Fruit fly (Drosophila melanogaster) whole organism, embryonic: ENCODE measurements around the gene CG13894.

Experiments
- Asciz ChIP-seq: fragments of 200-800 bp; sonication (Bioruptor generic); optimal IDR thresholded peaks from 2 replicates; lab custom pipeline; 2017; ENCODE audit warnings: missing biosample characterization, mild to moderate bottlenecking, missing genetic modification characterization, missing genetic modification reagents
- Bgb ChIP-seq: fragments of 200-800 bp; sonication (Bioruptor generic); IDR thresholded peaks from 2 replicates; pipeline ENCODE4 v1.3.6; 2022; ENCODE audit warnings: missing biosample characterization, missing genetic modification characterization; ENCODE audit not compliant: partially characterized antibody
- CG10543 ChIP-seq: fragments of 200-800 bp; sonication (Bioruptor generic); optimal IDR thresholded peaks from 3 replicates; lab custom pipeline; 2017; ENCODE audit warnings: missing biosample characterization, mild to moderate bottlenecking, missing genetic modification characterization, moderate library complexity
- CG11456 ChIP-seq: fragments of 200-800 bp; sonication (Bioruptor generic); IDR thresholded peaks from 3 replicates; pipeline ENCODE4 v1.3.6; 2022; ENCODE audit warnings: missing biosample characterization, missing genetic modification characterization
- CG12071 ChIP-seq: fragments of 200-800 bp; sonication (Bioruptor generic); optimal IDR thresholded peaks from 3 replicates; lab custom pipeline; 2018; ENCODE audit warnings: missing biosample characterization, mild to moderate bottlenecking, missing genetic modification characterization
- CG1233 ChIP-seq: fragments of 200-800 bp; sonication (Bioruptor generic); optimal IDR thresholded peaks from 4 replicates; lab custom pipeline; 2018; ENCODE audit warnings: missing biosample characterization, mild to moderate bottlenecking, missing genetic modification characterization
- CG13424 ChIP-seq: fragments of 200-800 bp; sonication (Bioruptor generic); optimal IDR thresholded peaks from 2 replicates; lab custom pipeline; 2019; ENCODE audit warnings: missing biosample characterization, mild to moderate bottlenecking, missing genetic modification characterization, moderate library complexity
- CG1529 ChIP-seq: fragments of 200-800 bp; sonication (Bioruptor generic); optimal IDR thresholded peaks from 3 replicates; lab custom pipeline; 2018; ENCODE audit warnings: missing biosample characterization, missing genetic modification characterization
- CG15479 ChIP-seq: fragments of 200-800 bp; sonication (Bioruptor generic); optimal IDR thresholded peaks from 3 replicates; lab custom pipeline; 2019; ENCODE audit warnings: missing biosample characterization, mild to moderate bottlenecking, missing genetic modification characterization, moderate library complexity
- CG15514 ChIP-seq: fragments of 200-800 bp; sonication (Bioruptor generic); optimal IDR thresholded peaks from 3 replicates; lab custom pipeline; 2017; ENCODE audit warnings: missing biosample characterization, missing genetic modification characterization, mild to moderate bottlenecking, moderate library complexity, missing genetic modification reagents
- CG17328 ChIP-seq: fragments of 200-800 bp; sonication (Bioruptor generic); IDR thresholded peaks from 2 replicates; pipeline ENCODE4 v1.3.6; 2022; ENCODE audit warnings: missing biosample characterization, missing genetic modification characterization
- CG18599 ChIP-seq: fragments of 200-800 bp; sonication (Bioruptor generic); optimal IDR thresholded peaks from 3 replicates; lab custom pipeline; 2017; ENCODE audit warnings: missing biosample characterization, missing genetic modification characterization, mild to moderate bottlenecking, moderate library complexity, missing genetic modification reagents
- CG2120 ChIP-seq: fragments of 200-800 bp; sonication (Bioruptor generic); optimal IDR thresholded peaks from 3 replicates; lab custom pipeline; 2016; ENCODE audit warnings: missing biosample characterization, missing genetic modification characterization
- CG2202 ChIP-seq: fragments of 200-800 bp; sonication (Bioruptor generic); optimal IDR thresholded peaks from 2 replicates; lab custom pipeline; 2018; ENCODE audit warnings: missing biosample characterization, mild to moderate bottlenecking, missing genetic modification characterization
- CG3163 ChIP-seq: fragments of 200-800 bp; sonication (Bioruptor generic); optimal IDR thresholded peaks from 3 replicates; lab custom pipeline; 2016; ENCODE audit warnings: missing biosample characterization, missing genetic modification characterization
- CG33557 ChIP-seq: fragments of 200-800 bp; sonication (Bioruptor generic); optimal IDR thresholded peaks from 2 replicates; lab custom pipeline; 2019; ENCODE audit warnings: missing biosample characterization, mild to moderate bottlenecking, missing genetic modification characterization, moderate library complexity
- CG4617 ChIP-seq: fragments of 200-800 bp; sonication (Bioruptor generic); optimal IDR thresholded peaks from 3 replicates; lab custom pipeline; 2016; ENCODE audit warnings: missing biosample characterization, missing genetic modification characterization, borderline replicate concordance
- CG7963 ChIP-seq: fragments of 200-800 bp; sonication (Bioruptor generic); IDR thresholded peaks from 3 replicates; pipeline ENCODE4 v1.3.6; 2022; ENCODE audit warnings: missing biosample characterization, missing genetic modification characterization; ENCODE audit not compliant: partially characterized antibody
- CG7987 ChIP-seq: fragments of 200-800 bp; sonication (Bioruptor generic); optimal IDR thresholded peaks from 2 replicates; lab custom pipeline; 2018; ENCODE audit warnings: missing biosample characterization, mild to moderate bottlenecking, missing genetic modification characterization, moderate library complexity
- Hey ChIP-seq: fragments of 200-800 bp; sonication (Bioruptor generic); optimal IDR thresholded peaks from 3 replicates; lab custom pipeline; 2018; ENCODE audit warnings: missing biosample characterization, mild to moderate bottlenecking, missing genetic modification characterization
- Hr3 ChIP-seq: fragments of 200-800 bp; sonication (Bioruptor generic); optimal IDR thresholded peaks from 3 replicates; lab custom pipeline; 2016; ENCODE audit warnings: missing biosample characterization, missing genetic modification characterization
- Max ChIP-seq: fragments of 200-800 bp; sonication (Bioruptor generic); optimal IDR thresholded peaks from 2 replicates; lab custom pipeline; 2016; ENCODE audit warnings: missing biosample characterization, mild to moderate bottlenecking, missing genetic modification characterization
- Neu2 ChIP-seq: fragments of 200-800 bp; sonication (Bioruptor generic); optimal IDR thresholded peaks from 3 replicates; lab custom pipeline; 2016; ENCODE audit warnings: missing biosample characterization, missing genetic modification characterization, borderline replicate concordance
- Spps ChIP-seq: fragments of 200-800 bp; sonication (Bioruptor generic); optimal IDR thresholded peaks from 2 replicates; lab custom pipeline; 2018; ENCODE audit warnings: missing biosample characterization, mild to moderate bottlenecking, missing genetic modification characterization
- Xbp1 ChIP-seq: fragments of 200-800 bp; sonication (Bioruptor generic); optimal IDR thresholded peaks from 3 replicates; lab custom pipeline; 2016; ENCODE audit warnings: missing biosample characterization, mild to moderate bottlenecking, missing genetic modification characterization
- bsh ChIP-seq, 2 experiments: fragments of 200-800 bp; sonication (Bioruptor generic); optimal IDR thresholded peaks; 2 replicates each; lab custom pipeline; 2017 to 2018; ENCODE audit warnings: mild to moderate bottlenecking in 2 of 2, missing biosample characterization in 2 of 2, missing genetic modification characterization in 2 of 2, moderate library complexity in 1 of 2
- danr ChIP-seq: fragments of 200-800 bp; sonication (Bioruptor generic); IDR thresholded peaks from 2 replicates; pipeline ENCODE4 v1.3.6; 2022; ENCODE audit warnings: missing biosample characterization, missing genetic modification characterization
- dpn ChIP-seq, 2 experiments: fragments of 200-800 bp; sonication (Bioruptor generic); optimal IDR thresholded peaks; 3 replicates each; lab custom pipeline; 2016; ENCODE audit warnings: missing biosample characterization in 2 of 2, missing genetic modification characterization in 2 of 2
- en ChIP-seq: fragments of 200-800 bp; sonication (Bioruptor generic); optimal IDR thresholded peaks from 2 replicates; lab custom pipeline; 2016; ENCODE audit warnings: missing biosample characterization, missing genetic modification characterization
- ewg ChIP-seq: fragments of 200-800 bp; sonication (Bioruptor generic); optimal IDR thresholded peaks from 3 replicates; lab custom pipeline; 2017; ENCODE audit warnings: mild to moderate bottlenecking, missing biosample characterization, missing genetic modification reagents, missing genetic modification characterization
- exex ChIP-seq: fragments of 200-800 bp; sonication (Bioruptor generic); optimal IDR thresholded peaks from 4 replicates; lab custom pipeline; 2018; ENCODE audit warnings: missing biosample characterization, mild to moderate bottlenecking, missing genetic modification characterization, moderate library complexity
- fd3F ChIP-seq: fragments of 200-800 bp; sonication (Bioruptor generic); optimal IDR thresholded peaks from 2 replicates; lab custom pipeline; 2018; ENCODE audit warnings: missing biosample characterization, mild to moderate bottlenecking, missing genetic modification characterization, moderate library complexity
- fu2 ChIP-seq: fragments of 200-800 bp; sonication (Bioruptor generic); optimal IDR thresholded peaks from 2 replicates; lab custom pipeline; 2016; ENCODE audit warnings: missing biosample characterization, missing genetic modification characterization
- gfzf ChIP-seq: fragments of 200-800 bp; sonication (Bioruptor generic); optimal IDR thresholded peaks from 2 replicates; lab custom pipeline; 2016; ENCODE audit warnings: missing biosample characterization, mild to moderate bottlenecking, missing genetic modification characterization, moderate library complexity
- hb ChIP-seq: fragments of 200-800 bp; sonication (Bioruptor generic); IDR thresholded peaks from 3 replicates; pipeline ENCODE4 v1.3.6; 2022; ENCODE audit warnings: missing biosample characterization, missing genetic modification characterization; ENCODE audit not compliant: partially characterized antibody
- hkb ChIP-seq, 2 experiments: fragments of 200-800 bp in 1 of 2; fragments of >200 bp in 1 of 2; sonication (Bioruptor generic) in 1 of 2; IDR thresholded peaks in 1 of 2; optimal IDR thresholded peaks in 1 of 2; 2 replicates each; pipeline versions ENCODE4 v1.3.6 to Lab custom; 2017 to 2022; ENCODE audit warnings: missing biosample characterization in 1 of 2, missing genetic modification characterization in 1 of 2
- jing ChIP-seq: fragments of 200-800 bp; sonication (Bioruptor generic); optimal IDR thresholded peaks from 2 replicates; lab custom pipeline; 2018; ENCODE audit warnings: missing biosample characterization, mild to moderate bottlenecking, missing genetic modification characterization
- kah ChIP-seq: fragments of 200-800 bp; sonication (Bioruptor generic); optimal IDR thresholded peaks from 2 replicates; lab custom pipeline; 2018; ENCODE audit warnings: missing biosample characterization, mild to moderate bottlenecking, missing genetic modification characterization
- kay ChIP-seq: fragments of 200-800 bp; sonication (Bioruptor generic); optimal IDR thresholded peaks from 2 replicates; lab custom pipeline; 2016; ENCODE audit warnings: missing biosample characterization, missing genetic modification characterization
- peb ChIP-seq: fragments of 200-800 bp; sonication (Bioruptor generic); IDR thresholded peaks from 2 replicates; pipeline ENCODE4 v1.3.6; 2022; ENCODE audit warnings: missing biosample characterization, missing genetic modification characterization
- pnt ChIP-seq: fragments of 200-800 bp; sonication (Bioruptor generic); optimal IDR thresholded peaks from 3 replicates; lab custom pipeline; 2016; ENCODE audit warnings: missing biosample characterization, missing genetic modification characterization
- prd ChIP-seq, 3 experiments: fragments of >200 bp in 2 of 3; fragments of 200-800 bp in 1 of 3; sonication (Bioruptor generic) in 1 of 3; optimal IDR thresholded peaks in 2 of 3; IDR thresholded peaks in 1 of 3; 2 replicates in 2 of 3; 3 replicates in 1 of 3; pipeline versions ENCODE4 v1.3.6 to Lab custom; 2017 to 2022; ENCODE audit warnings: missing biosample characterization in 1 of 3, missing genetic modification characterization in 1 of 3
- pum ChIP-seq: fragments of 200-800 bp; sonication (Bioruptor generic); optimal IDR thresholded peaks from 2 replicates; lab custom pipeline; 2016; ENCODE audit warnings: missing biosample characterization, missing genetic modification characterization
- pzg ChIP-seq: fragments of 200-800 bp; sonication (Bioruptor generic); optimal IDR thresholded peaks from 3 replicates; lab custom pipeline; 2018; ENCODE audit warnings: missing biosample characterization, mild to moderate bottlenecking, missing genetic modification characterization, moderate library complexity
- shn ChIP-seq: fragments of 200-800 bp; sonication (Bioruptor generic); optimal IDR thresholded peaks from 3 replicates; lab custom pipeline; 2016; ENCODE audit warnings: missing biosample characterization, missing genetic modification characterization
- sug ChIP-seq: fragments of 200-800 bp; optimal IDR thresholded peaks from 2 replicates; lab custom pipeline; 2019; ENCODE audit warnings: missing biosample characterization, mild to moderate bottlenecking, missing genetic modification characterization, moderate library complexity
- zen ChIP-seq: fragments of 200-800 bp; sonication (Bioruptor generic); optimal IDR thresholded peaks from 3 replicates; lab custom pipeline; 2018; ENCODE audit warnings: missing biosample characterization, mild to moderate bottlenecking, missing genetic modification characterization, moderate library complexity
- zen2 ChIP-seq: fragments of 200-800 bp; sonication (Bioruptor generic); IDR thresholded peaks from 3 replicates; pipeline ENCODE4 v1.3.6; 2022; ENCODE audit warnings: missing biosample characterization, missing genetic modification characterization; ENCODE audit not compliant: partially characterized antibody

Gene CG13894

DNA sequence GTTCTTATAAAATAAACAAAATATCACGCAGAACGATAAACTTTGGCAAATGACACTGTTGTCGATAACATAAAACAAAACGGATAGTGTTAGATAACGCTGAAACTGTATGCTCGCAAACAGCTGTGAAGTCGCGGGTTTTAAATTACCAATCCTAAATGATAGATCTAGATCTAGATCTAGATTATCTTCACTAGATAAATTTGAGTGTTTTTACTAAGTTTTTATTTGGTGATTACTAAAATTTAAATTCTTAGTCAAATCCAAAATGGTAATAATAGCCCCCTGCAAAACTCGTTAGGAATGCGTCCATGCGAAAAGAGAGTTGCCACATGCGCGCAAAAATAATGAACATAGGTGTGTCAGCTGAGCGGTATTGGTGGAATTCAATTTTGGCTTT is 44.9 kb downstream of the CG13894 start, which contains the start of the genes MED30 and Rev1 (continued):
- TF ChIP-seq Hr3 (GFP tag; lab: Kevin White, UChicago) (peak; percentile 92), jing (GFP tag; lab: Kevin White, UChicago) (peak; percentile 81), bsh (GFP tag; optimal IDR thresholded peaks at IDR 0.05; lab: Kevin White, UChicago) (peak; percentile 65 to 90), CG15514 (peak; percentile 90), dpn (GFP tag; optimal IDR thresholded peaks at IDR 0.05; lab: Kevin White, UChicago) (peak; percentile 97), shn (peak; percentile 97), CG4617 (GFP tag; lab: Kevin White, UChicago) (peak; percentile 97), zen (peak; percentile 89), hb (no peak), gfzf (peak; percentile 48), sug (tag; lab: Kevin White, UChicago) (peak; percentile 92), CG7987 (GFP tag; lab: Kevin White, UChicago) (peak; percentile 90), pum (peak; percentile 97), CG11456 (GFP tag; lab: Robert Waterston, UW) (peak; percentile 86), fu2 (peak; percentile 97), CG1529 (GFP tag; lab: Kevin White, UChicago) (peak; percentile 84), hkb (optimal IDR thresholded peaks at IDR 0.05; lab: Kevin White, UChicago) (peak; percentile 16), hkb (GFP tag; IDR thresholded peaks at IDR 0.05; lab: Robert Waterston, UW) (peak; percentile 91), CG17328 (GFP tag; lab: Robert Waterston, UW) (peak; percentile 91), kah (GFP tag; lab: Kevin White, UChicago) (peak; percentile 66), CG18599 (GFP tag; lab: Kevin White, UChicago) (peak; percentile 96), ewg (GFP tag; lab: Kevin White, UChicago) (peak; percentile 82), CG2202 (tag; lab: Kevin White, UChicago) (peak; percentile 82), CG2120 (GFP tag; lab: Kevin White, UChicago) (peak; percentile 99), pzg (GFP tag; lab: Kevin White, UChicago) (peak; percentile 83), peb (GFP tag; lab: Robert Waterston, UW) (peak; percentile 73), kay (GFP tag; lab: Kevin White, UChicago) (peak; percentile 90), Bgb (GFP tag; lab: Robert Waterston, UW) (peak; percentile 41; the same call in 1 of the 2 replicates), exex (tag; lab: Kevin White, UChicago) (peak; percentile 82), Max (peak; percentile 95), CG33557 (GFP tag; lab: Kevin White, UChicago) (peak; percentile 74), danr (no peak), CG15479 (GFP tag; lab: Kevin White, UChicago) (peak; percentile 7), Xbp1 (GFP tag; lab: Kevin White, UChicago) (peak; percentile 97), Neu2 (GFP tag; lab: Kevin White, UChicago) (peak; percentile 71), fd3F (GFP tag; lab: Kevin White, UChicago) (peak; percentile 92), Spps (tag; lab: Kevin White, UChicago) (peak; percentile 70), prd (optimal IDR thresholded peaks at IDR 0.05; lab: Kevin White, UChicago) (no peak), prd (GFP tag; IDR thresholded peaks at IDR 0.05; lab: Robert Waterston, UW) (peak; percentile 91), Asciz (peak; percentile 84), CG1233 (GFP tag; lab: Kevin White, UChicago) (peak; percentile 87), CG7963 (no peak), zen2 (GFP tag; lab: Robert Waterston, UW) (no peak; the same call in 2 of the 3 replicates), Hey (peak; percentile 61), CG3163 (GFP tag; lab: Kevin White, UChicago) (peak; percentile 89), CG10543 (GFP tag; lab: Kevin White, UChicago) (peak; percentile 92), pnt (peak; percentile 96), CG12071 (peak; percentile 86), CG13424 (peak; percentile 94), en (GFP tag; lab: Kevin White, UChicago) (peak; percentile 90)
